Worm (Caenorhabditis elegans) whole organism, L4/young adult: ENCODE measurements around the gene nfi-1.

ENCODE experiments used
- W03F9.2 ChIP-seq: fragments of 150-350 bp; optimal IDR thresholded peaks from 2 replicates; lab custom pipeline; 2014; ENCODE audit warnings: missing biosample characterization, missing genetic modification characterization
- dao-5 ChIP-seq: sonication (generic microtip); optimal IDR thresholded peaks from 2 replicates; lab custom pipeline; 2016; ENCODE audit warnings: missing genotype, missing genetic modification characterization, moderate library complexity, missing compliant biosample characterization
- him-1 ChIP-seq: sonication (generic microtip); optimal IDR thresholded peaks from 2 replicates; lab custom pipeline; 2016; ENCODE audit warnings: missing genotype, missing genetic modification reagents, missing genetic modification characterization, missing compliant biosample characterization

nfi-1 gene

DNA sequence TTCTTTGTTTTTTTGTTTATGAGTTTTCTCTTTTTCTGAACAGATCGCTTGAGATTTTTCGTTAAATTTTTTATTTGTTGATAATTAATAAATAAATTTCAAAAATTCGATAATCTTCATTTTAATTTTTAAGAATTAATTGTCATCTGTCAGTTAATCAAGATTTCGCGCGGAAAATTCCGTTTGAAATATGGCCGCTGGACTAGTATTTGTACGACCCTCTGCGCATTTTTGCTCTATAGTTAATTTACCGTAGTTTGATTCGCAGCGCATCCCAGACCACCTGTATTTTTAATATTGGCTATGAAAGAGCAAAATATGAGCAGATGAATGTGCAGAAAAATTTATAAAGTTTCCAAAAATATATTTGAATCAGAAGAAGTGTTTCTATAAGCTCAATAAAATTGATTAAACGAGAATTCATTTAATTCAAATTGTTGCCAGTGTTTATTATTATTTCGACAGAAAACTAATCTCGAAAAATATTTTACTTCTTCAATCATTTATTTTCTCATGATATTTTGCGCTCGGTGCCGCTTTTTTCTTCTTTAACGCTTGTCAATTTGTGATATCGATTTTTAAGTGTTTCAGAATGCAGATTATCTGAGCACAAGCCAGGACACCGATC is at the start of gene nfi-1:
nfi-1 (plus strand) TSS at position 578 of the 628 bp plus-strand sequence.
- TF ChIP-seq W03F9.2 (tag; lab: Kevin White, UChicago): no peak
- no peak for TF ChIP-seq him-1 (tag; lab: Kevin White, UChicago)

DNA sequence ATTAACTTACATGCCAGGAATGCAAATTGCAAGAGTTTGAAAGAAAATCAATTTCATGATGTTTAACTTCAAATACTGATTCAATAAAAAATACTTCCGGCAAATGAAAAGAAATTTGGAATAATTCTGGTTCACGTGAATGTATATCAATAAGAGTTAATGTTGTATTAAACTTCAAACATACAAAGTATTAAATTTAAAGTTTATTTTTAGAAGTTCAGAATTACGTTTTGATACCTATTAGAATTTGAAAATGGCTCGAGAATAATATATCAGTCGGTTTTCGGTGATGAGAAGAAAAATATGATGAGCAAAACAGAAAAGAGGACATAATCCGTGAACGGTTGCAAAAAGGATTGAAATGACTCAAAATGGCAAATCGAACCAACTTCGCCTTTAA is 48.4 kb upstream of the nfi-1 start, which contains the start of gene D1022.9:
D1022.9 (minus strand) TSS at position 101 of the 400 bp plus-strand sequence.
- TF ChIP-seq W03F9.2 (tag; lab: Kevin White, UChicago) (no peak), him-1 (tag; lab: Kevin White, UChicago) (no peak), dao-5 (no peak)

DNA sequence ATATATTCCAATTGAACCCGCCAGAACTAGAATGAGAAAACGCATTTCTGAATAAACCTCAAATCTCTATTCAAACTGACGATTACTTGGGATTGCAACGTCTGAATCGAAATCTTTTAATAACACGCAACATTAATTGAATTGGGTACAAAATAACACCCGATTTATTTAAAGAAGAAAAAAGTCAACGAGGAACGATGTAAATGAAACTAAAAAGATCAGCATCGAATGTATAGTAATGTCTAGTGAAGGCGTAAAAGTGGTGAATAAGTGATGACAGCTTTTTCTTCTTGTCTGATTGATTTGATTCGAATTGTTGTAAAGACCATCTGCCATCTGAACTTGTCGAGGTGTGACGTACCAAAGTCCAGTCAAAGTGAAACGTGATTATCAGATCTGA is 44.4 kb upstream of the nfi-1 start, which contains the start of gene nas-23:
nas-23 (minus strand) TSS at position 101 of the 400 bp plus-strand sequence.
- TF ChIP-seq him-1 (tag; lab: Kevin White, UChicago): no peak

DNA sequence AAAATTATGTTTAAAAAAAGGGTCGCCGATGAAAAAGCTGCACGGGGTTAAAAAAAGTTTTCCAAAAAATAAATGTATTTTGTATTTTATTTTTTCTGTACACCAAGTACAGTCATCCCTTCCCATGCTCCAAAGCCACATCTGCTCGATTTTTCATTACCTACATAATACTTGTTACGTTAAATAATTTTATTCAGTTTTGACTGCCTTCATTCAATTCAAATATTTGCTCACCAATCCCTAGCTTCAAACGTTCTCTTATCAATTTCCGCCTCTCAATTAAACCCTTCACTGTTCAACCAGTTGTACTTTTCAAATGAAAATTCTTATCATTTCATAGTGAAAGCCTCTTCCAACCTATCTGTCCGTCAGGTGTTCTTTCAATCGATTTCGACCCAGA is 43.8 kb upstream of the nfi-1 start, which contains the start of gene R10H1.1:
R10H1.1 (plus strand) TSS at position 301 of the 400 bp plus-strand sequence.
- TF ChIP-seq him-1 (tag; lab: Kevin White, UChicago): no peak
- TF ChIP-seq W03F9.2 (tag; lab: Kevin White, UChicago): no peak
- no peak for TF ChIP-seq dao-5

DNA sequence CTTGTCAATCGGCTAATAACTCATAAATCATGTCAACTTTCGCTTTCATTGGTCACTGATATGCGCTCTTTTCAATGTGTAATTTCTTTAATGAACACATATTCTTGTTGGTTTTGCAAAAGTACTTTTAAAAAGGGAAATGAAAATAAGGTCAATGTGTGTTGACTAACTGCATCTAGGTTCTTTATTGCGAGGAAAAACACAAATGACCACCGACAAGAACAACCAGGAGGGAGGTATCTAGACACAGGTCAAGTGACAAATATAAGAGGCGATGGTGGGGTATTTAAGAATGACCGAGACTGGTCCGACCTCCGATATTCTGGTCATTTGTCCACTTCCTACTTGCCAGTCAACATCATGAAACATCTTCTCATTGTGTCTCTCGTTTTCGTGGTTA is 41.9 kb upstream of the nfi-1 start, which contains the start of gene spi-1:
spi-1 (plus strand) TSS at position 178 of the 400 bp plus-strand sequence.
- TF ChIP-seq W03F9.2 (tag; lab: Kevin White, UChicago) (no peak), dao-5 (no peak), him-1 (tag; lab: Kevin White, UChicago) (no peak)

DNA sequence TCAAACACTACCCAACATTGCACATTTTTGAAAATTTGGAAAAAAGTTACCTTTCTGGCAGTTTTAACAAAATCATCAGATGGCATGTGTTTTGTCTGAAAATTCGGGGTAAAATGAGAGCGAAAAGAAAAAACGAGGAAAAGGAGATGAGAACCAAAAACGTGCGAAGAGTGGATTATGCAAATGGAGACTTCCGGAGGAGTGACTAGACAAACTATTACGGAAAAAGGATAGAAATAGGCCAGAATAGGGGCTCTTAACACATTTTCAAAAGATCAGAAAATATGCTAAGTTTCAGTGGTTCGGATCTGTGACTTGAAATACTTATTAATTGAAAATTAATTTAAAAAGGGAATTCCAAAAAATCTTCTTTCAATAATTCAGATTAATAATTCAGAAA is 38.6 kb upstream of the nfi-1 start, which contains the start of gene srab-14:
srab-14 (minus strand) TSS at position 101 of the 400 bp plus-strand sequence.
- TF ChIP-seq dao-5 (no peak), him-1 (tag; lab: Kevin White, UChicago) (no peak), W03F9.2 (tag; lab: Kevin White, UChicago) (no peak)

DNA sequence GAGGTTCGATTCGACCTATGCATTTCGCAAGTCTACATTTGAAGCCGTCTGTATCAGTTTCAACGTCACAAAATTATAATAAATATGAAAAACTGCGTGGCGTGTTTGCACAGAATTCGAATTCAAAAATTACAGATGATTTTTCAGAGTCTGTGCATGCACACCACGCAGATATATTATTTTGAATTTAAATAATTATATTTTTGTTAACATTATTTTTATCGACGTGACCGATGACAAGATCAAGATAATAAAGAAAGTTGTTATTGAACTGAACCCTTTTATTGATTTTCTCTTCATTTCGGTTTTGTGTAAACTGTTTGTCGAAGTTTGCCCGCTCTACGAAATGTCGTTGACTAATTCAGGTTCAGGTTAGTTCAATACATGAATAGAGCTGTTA is 33.0 kb upstream of the nfi-1 start, which contains the start of gene C28F5.1:
C28F5.1 (plus strand) TSS at position 301 of the 400 bp plus-strand sequence.
- TF ChIP-seq him-1 (tag; lab: Kevin White, UChicago) (no peak), dao-5 (no peak), W03F9.2 (tag; lab: Kevin White, UChicago) (no peak)

DNA sequence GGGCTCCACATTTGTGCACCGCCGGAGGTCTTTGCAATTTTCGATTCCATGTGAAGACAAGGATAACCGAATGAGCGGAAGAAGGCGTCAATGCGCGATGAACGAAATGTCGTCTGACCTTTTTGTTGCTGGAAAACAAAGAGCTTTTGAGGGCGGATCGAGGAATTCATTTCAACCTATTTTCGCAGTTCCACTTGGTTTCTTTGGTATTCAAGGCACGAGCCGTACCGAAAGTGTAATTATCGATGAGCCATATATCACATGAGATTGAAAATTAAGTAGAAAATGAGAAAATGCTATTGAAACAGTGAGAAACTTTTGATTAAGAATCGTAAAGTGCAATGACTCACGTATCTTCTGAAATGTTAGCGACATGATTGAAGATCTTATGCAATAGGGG is 18.8 kb upstream of the nfi-1 start, which contains the start of gene glb-9:
glb-9 (minus strand) TSS at position 101 of the 400 bp plus-strand sequence.
- no peak for TF ChIP-seq W03F9.2 (tag; lab: Kevin White, UChicago)
- no peak for TF ChIP-seq dao-5
- no peak for TF ChIP-seq him-1 (tag; lab: Kevin White, UChicago)

DNA sequence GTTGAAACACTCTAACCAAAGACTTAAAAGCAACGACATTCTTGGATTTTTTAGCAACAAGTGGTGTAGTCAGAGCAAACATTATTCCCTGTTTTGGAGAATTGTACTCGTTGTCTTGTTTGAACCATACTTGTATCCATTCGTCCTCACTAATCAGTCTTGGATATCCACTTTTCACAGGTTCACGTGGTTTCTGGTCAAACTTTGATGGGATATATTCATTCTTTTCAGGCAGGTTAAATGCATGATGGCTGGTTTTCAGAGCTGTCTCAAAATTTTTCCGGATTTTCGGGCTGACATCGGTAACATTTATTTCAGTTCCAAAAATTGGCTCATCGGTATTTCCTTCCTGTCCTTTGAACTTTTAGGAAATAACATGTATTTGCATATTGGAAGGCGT is 16.6 kb upstream of the nfi-1 start:
- TF ChIP-seq dao-5: no peak
- no peak for TF ChIP-seq W03F9.2 (tag; lab: Kevin White, UChicago)
- TF ChIP-seq him-1 (tag; lab: Kevin White, UChicago): no peak

DNA sequence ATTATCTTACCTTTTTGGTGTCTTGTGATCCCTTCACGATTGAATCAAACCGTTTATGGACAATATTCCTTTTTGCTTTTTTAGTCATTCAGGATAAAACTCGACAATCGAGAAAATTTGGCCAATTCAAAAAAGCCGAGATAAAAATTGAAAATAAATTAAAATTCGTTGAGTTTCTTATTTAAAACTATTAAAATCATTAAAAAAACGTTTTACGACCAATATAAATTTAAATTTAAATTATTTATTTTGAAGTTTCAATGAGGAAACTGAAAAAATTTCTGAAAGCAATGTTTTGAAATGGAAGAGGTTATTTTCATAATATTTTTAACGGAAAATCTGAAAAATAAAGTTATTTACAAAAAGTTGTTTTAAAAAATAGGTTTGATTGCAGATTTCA is 14.7 kb upstream of the nfi-1 start, which contains the start of gene ZK1290.15:
ZK1290.15 (plus strand) TSS at position 301 of the 400 bp plus-strand sequence.
- TF ChIP-seq dao-5 (no peak), him-1 (tag; lab: Kevin White, UChicago) (no peak), W03F9.2 (tag; lab: Kevin White, UChicago) (no peak)

DNA sequence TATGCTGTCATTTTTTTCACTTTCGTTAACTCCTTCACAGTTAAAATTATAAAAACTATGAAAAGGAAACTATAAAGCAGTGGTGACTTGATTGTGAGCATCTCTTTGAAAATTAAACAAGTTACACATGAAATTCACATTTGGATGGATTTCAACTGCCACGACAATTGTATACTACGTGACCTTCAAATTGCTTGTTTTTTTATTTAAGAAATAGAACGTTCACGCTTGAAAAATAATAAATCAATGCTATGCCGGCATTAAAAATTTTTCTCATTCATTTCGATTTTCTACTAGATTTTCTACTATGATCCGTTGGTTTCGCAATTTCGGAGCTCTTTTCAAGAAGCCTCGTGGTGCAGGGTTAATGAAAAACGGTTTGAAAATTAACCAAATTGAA is 12.5 kb upstream of the nfi-1 start, which contains the start of the genes ZK1290.7 and rnh-1.1:
ZK1290.7 (minus strand) TSS at position 101 of the 400 bp plus-strand sequence.
rnh-1.1 (plus strand) TSS at position 281 of the 400 bp plus-strand sequence.
- TF ChIP-seq him-1 (tag; lab: Kevin White, UChicago) (no peak), W03F9.2 (tag; lab: Kevin White, UChicago) (no peak), dao-5 (no peak)

DNA sequence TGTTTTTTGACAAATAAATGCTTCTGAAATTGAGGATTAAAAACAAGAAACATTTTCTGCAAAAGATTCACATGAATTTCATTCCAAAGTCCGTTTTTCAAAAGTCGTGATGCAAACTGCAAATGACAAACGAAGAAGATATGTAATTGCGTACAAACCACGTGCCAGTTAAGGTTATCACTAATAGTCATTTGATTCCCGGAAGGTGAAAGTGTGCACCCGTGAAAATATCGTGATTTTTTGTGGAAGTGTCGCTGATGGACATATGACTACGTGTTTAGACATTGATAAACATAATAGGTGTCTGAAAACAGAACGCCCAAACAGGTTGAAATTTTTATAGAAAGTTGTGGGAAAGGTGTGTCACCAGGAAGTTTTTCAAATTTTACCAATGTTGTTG is 9.8 kb upstream of the nfi-1 start:
- TF ChIP-seq W03F9.2 (tag; lab: Kevin White, UChicago) (no peak), dao-5 (no peak), him-1 (tag; lab: Kevin White, UChicago) (no peak)

DNA sequence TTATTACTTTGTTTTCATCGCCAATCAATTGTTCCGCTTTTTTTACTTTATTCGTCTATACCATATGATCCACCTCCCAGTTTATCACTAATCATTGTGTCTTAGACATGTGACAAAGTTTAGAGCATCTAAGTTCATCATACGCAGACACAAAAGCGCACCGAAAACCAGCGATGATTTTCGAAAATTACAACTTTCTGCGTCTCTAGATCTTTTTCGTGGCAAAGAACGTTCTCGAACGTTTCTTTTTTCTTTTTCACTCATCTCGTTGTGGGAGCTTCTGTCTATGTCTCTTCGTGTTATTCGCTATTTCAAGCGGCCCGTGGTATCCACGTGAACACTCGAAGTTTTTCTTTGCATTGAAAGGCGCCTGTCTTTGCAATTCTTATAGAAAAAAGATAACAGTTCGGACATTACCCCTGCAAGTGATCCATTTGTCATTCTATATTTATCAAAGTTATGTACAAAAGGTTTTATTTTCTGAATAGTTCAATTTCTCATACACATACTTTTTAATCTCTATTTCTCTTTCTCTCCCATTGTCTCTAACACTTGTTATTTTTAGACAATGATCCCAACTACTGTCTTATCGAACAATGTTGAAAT is 8.8 kb upstream of the nfi-1 start, which contains the start of gene ZK1290.5:
ZK1290.5 (plus strand) TSS at position 566 of the 606 bp plus-strand sequence.
- TF ChIP-seq dao-5: no peak
- peak; percentile 88 for TF ChIP-seq W03F9.2 (tag; lab: Kevin White, UChicago)

DNA sequence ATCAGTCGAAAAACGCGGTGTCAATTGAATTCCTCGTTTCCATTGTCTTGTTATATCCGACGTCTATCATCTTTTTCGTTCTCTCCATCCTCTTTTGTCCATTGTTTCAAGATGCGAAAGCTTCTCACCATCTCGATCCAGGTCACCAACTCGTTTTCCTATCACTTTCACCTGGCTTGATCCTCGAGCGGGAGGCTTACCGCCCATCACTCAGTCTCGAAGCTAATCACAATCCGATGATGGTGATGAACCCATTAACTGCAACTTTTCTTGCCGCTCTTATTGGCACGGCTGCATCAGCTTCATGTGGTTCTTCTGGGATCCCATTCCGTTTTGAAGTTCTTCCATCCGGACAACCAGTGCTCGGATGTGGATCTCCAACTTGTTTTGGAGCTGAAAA is 7.0 kb upstream of the nfi-1 start, which contains the start of gene wrt-1:
wrt-1 (plus strand) TSS at position 53 of the 400 bp plus-strand sequence.
- no peak for TF ChIP-seq dao-5
- no peak for TF ChIP-seq W03F9.2 (tag; lab: Kevin White, UChicago)
- TF ChIP-seq him-1 (tag; lab: Kevin White, UChicago): no peak
